Worm (Caenorhabditis elegans) whole organism, L1 larva: ENCODE data around the gene copb-2.

Experiments
- C16A3.4 ChIP-seq: fragments of 150-350 bp; optimal IDR thresholded peaks from 2 replicates; lab custom pipeline; 2014; ENCODE audit warnings: missing biosample characterization, missing genetic modification characterization
- F16B12.6 ChIP-seq: fragments of 150-350 bp; optimal IDR thresholded peaks from 2 replicates; lab custom pipeline; 2014; ENCODE audit warnings: missing biosample characterization, missing genetic modification characterization
- aha-1 ChIP-seq: fragments of 150-350 bp; optimal IDR thresholded peaks from 2 replicates; lab custom pipeline; 2014; ENCODE audit warnings: missing biosample characterization, missing genetic modification characterization
- ama-1 ChIP-seq: fragments of 150-350 bp; optimal IDR thresholded peaks from 2 replicates; lab custom pipeline; 2014
- blmp-1 ChIP-seq: fragments of 150-350 bp; optimal IDR thresholded peaks from 2 replicates; lab custom pipeline; 2014; ENCODE audit warnings: missing biosample characterization, missing genetic modification characterization
- dpl-1 ChIP-seq, 3 experiments: fragments of 150-350 bp in 2 of 3; sonication (generic microtip) in 1 of 3; optimal IDR thresholded peaks; 2 replicates each; lab custom pipeline; 2014 to 2017; ENCODE audit warnings: missing biosample characterization in 3 of 3, missing genetic modification characterization in 3 of 3, missing genetic modification reagents in 3 of 3
- efl-1 ChIP-seq, 4 experiments: fragments of 150-350 bp; optimal IDR thresholded peaks in 3 of 4; peaks in 1 of 4; 1 replicate in 1 of 4; 2 replicates in 3 of 4; lab custom pipeline; 2014; ENCODE audit warnings: missing biosample characterization in 2 of 4, missing genetic modification characterization in 2 of 4, missing genetic modification reagents in 2 of 4
- efl-3 ChIP-seq: fragments of 200-800 bp; sonication (Bioruptor generic); optimal IDR thresholded peaks from 2 replicates; lab custom pipeline; 2018; ENCODE audit warnings: mild to moderate bottlenecking, missing genetic modification characterization, missing compliant biosample characterization
- elt-2 ChIP-seq: sonication (generic microtip); optimal IDR thresholded peaks from 2 replicates; lab custom pipeline; 2016; ENCODE audit warnings: missing genetic modification characterization, mild to moderate bottlenecking, inconsistent platforms, missing compliant biosample characterization, missing genetic modification reagents
- elt-3 ChIP-seq, 6 experiments: fragments of 150-350 bp in 1 of 6; sonication (generic microtip); optimal IDR thresholded peaks; 2 replicates each; lab custom pipeline; 2017 to 2018; ENCODE audit warnings: missing biosample characterization in 6 of 6, missing genetic modification characterization in 6 of 6, inconsistent platforms in 1 of 6
- grh-1 ChIP-seq: fragments of 200-800 bp; sonication (Bioruptor generic); IDR thresholded peaks from 2 replicates; pipeline ENCODE4 v1.3.6; 2022; ENCODE audit warnings: missing genetic modification reagents, missing genetic modification characterization, missing compliant biosample characterization
- hlh-17 ChIP-seq: fragments of 200-800 bp; sonication (Bioruptor generic); optimal IDR thresholded peaks from 2 replicates; lab custom pipeline; 2018; ENCODE audit warnings: missing genetic modification characterization, mild to moderate bottlenecking, missing compliant biosample characterization, moderate library complexity, borderline replicate concordance
- isw-1 ChIP-seq: fragments of 200-800 bp; sonication (Bioruptor generic); IDR thresholded peaks from 2 replicates; pipeline ENCODE4 v1.3.6; 2022; ENCODE audit warnings: missing genetic modification characterization, missing compliant biosample characterization
- jun-1 ChIP-seq: fragments of 150-350 bp; optimal IDR thresholded peaks from 2 replicates; lab custom pipeline; 2014; ENCODE audit warnings: missing biosample characterization, missing genetic modification reagents, missing genetic modification characterization
- lin-13 ChIP-seq: fragments of 150-350 bp; optimal IDR thresholded peaks from 2 replicates; lab custom pipeline; 2014; ENCODE audit warnings: missing biosample characterization, missing genetic modification reagents, missing genetic modification characterization
- lin-14 ChIP-seq: fragments of 200-800 bp; sonication (Bioruptor generic); optimal IDR thresholded peaks from 2 replicates; lab custom pipeline; 2018; ENCODE audit warnings: mild to moderate bottlenecking, missing genetic modification characterization, moderate library complexity, missing compliant biosample characterization
- lin-35 ChIP-seq, 2 experiments: fragments of 150-350 bp; optimal IDR thresholded peaks; 2 replicates each; lab custom pipeline; 2014; ENCODE audit warnings: missing biosample characterization in 2 of 2, missing genetic modification characterization in 2 of 2, missing genetic modification reagents in 2 of 2
- lir-3 ChIP-seq: sonication (generic microtip); optimal IDR thresholded peaks from 2 replicates; lab custom pipeline; 2016; ENCODE audit warnings: mild to moderate bottlenecking, missing genetic modification characterization, moderate library complexity, missing compliant biosample characterization; ENCODE audit not compliant: poor library complexity
- lsy-2 ChIP-seq, 2 experiments: fragments of 150-350 bp; optimal IDR thresholded peaks; 2 replicates each; lab custom pipeline; 2014; ENCODE audit warnings: missing biosample characterization in 2 of 2, missing genetic modification characterization in 2 of 2
- mdl-1 ChIP-seq, 2 experiments: fragments of 150-350 bp; optimal IDR thresholded peaks; 2 replicates each; lab custom pipeline; 2014 to 2017; ENCODE audit warnings: missing biosample characterization in 2 of 2, missing genetic modification characterization in 2 of 2, inconsistent platforms in 1 of 2
- mef-2 ChIP-seq: fragments of 150-350 bp; optimal IDR thresholded peaks from 2 replicates; lab custom pipeline; 2014; ENCODE audit warnings: missing biosample characterization, missing genetic modification characterization
- mep-1 ChIP-seq: fragments of 150-350 bp; optimal IDR thresholded peaks from 2 replicates; lab custom pipeline; 2014; ENCODE audit warnings: missing biosample characterization, missing genetic modification characterization
- nhr-19 ChIP-seq: fragments of 200-800 bp; sonication (Bioruptor generic); conservative IDR thresholded peaks from 2 replicates; pipeline ENCODE4 v1.3.6; 2022; ENCODE audit warnings: missing genetic modification characterization, missing compliant biosample characterization
- nhr-20 ChIP-seq: sonication (generic microtip); optimal IDR thresholded peaks from 2 replicates; lab custom pipeline; 2016; ENCODE audit warnings: mild to moderate bottlenecking, missing genetic modification characterization, missing compliant biosample characterization
- nhr-28 ChIP-seq: fragments of 150-350 bp; optimal IDR thresholded peaks from 2 replicates; lab custom pipeline; 2014; ENCODE audit warnings: missing biosample characterization, missing genetic modification characterization
- nhr-47 ChIP-seq: sonication (generic microtip); optimal IDR thresholded peaks from 2 replicates; lab custom pipeline; 2016; ENCODE audit warnings: mild to moderate bottlenecking, missing genetic modification characterization, moderate library complexity, missing compliant biosample characterization
- nhr-71 ChIP-seq: sonication (generic microtip); optimal IDR thresholded peaks from 2 replicates; lab custom pipeline; 2016; ENCODE audit warnings: mild to moderate bottlenecking, missing genetic modification characterization, moderate library complexity, missing compliant biosample characterization
- nhr-85 ChIP-seq: sonication (generic microtip); peaks from one replicate; lab custom pipeline; 2016; ENCODE audit warnings: missing genetic modification characterization, inconsistent platforms, missing compliant biosample characterization
- nhr-90 ChIP-seq: sonication (generic microtip); optimal IDR thresholded peaks from 2 replicates; lab custom pipeline; 2016; ENCODE audit warnings: mild to moderate bottlenecking, missing genetic modification characterization, missing compliant biosample characterization; ENCODE audit not compliant: poor library complexity
- rnt-1 ChIP-seq: sonication (generic microtip); optimal IDR thresholded peaks from 2 replicates; lab custom pipeline; 2016; ENCODE audit warnings: mild to moderate bottlenecking, missing genetic modification characterization, moderate library complexity, missing compliant biosample characterization
- skn-1 ChIP-seq: fragments of 150-350 bp; optimal IDR thresholded peaks from 2 replicates; lab custom pipeline; 2014; ENCODE audit warnings: missing biosample characterization, missing genetic modification characterization
- snpc-4 ChIP-seq: fragments of 150-350 bp; optimal IDR thresholded peaks from 2 replicates; lab custom pipeline; 2014; ENCODE audit warnings: missing biosample characterization, missing genetic modification characterization
- snu-23 ChIP-seq: sonication (generic microtip); optimal IDR thresholded peaks from 2 replicates; lab custom pipeline; 2016; ENCODE audit warnings: missing genetic modification characterization, missing compliant biosample characterization
- swsn-7 ChIP-seq: sonication (generic microtip); optimal IDR thresholded peaks from 2 replicates; lab custom pipeline; 2016; ENCODE audit warnings: missing genetic modification characterization, missing compliant biosample characterization
- tbx-2 ChIP-seq: sonication (generic microtip); optimal IDR thresholded peaks from 2 replicates; lab custom pipeline; 2016; ENCODE audit warnings: missing genetic modification characterization, missing compliant biosample characterization
- tlp-1 ChIP-seq: fragments of 150-350 bp; optimal IDR thresholded peaks from 2 replicates; lab custom pipeline; 2014; ENCODE audit warnings: missing biosample characterization, missing genetic modification characterization
- xbp-1 ChIP-seq: sonication (generic microtip); optimal IDR thresholded peaks from 2 replicates; lab custom pipeline; 2016; ENCODE audit warnings: missing genetic modification characterization, missing compliant biosample characterization
- zag-1 ChIP-seq: fragments of 150-350 bp; optimal IDR thresholded peaks from 2 replicates; lab custom pipeline; 2014; ENCODE audit warnings: missing biosample characterization, missing genetic modification characterization
- ztf-4 ChIP-seq: fragments of 150-350 bp; optimal IDR thresholded peaks from 2 replicates; lab custom pipeline; 2014; ENCODE audit warnings: missing biosample characterization, missing genetic modification characterization

copb-2 gene

ce11 chrIV:9513360-9513777, 53.8 kb downstream of the copb-2 start:
- no peak for TF ChIP-seq mef-2 (tag; lab: Kevin White, UChicago)
- peak; percentile 79 for TF ChIP-seq nhr-85 (tag; lab: Kevin White, UChicago)
- peak; percentile 89 for TF ChIP-seq snpc-4
- TF ChIP-seq grh-1 (GFP tag; lab: Robert Waterston, UW), result peak; percentile 41; the same call in 1 of the 2 replicates
- TF ChIP-seq blmp-1, result peak; percentile 100
- TF ChIP-seq ztf-4 (tag; lab: Kevin White, UChicago), result peak; percentile 15
- peak in 1 of 2 experiments; percentile 72 for TF ChIP-seq mdl-1 (tag; optimal IDR thresholded peaks at IDR 0.05; lab: Kevin White, UChicago)
- TF ChIP-seq F16B12.6 (tag; lab: Kevin White, UChicago), result peak; percentile 82
- peak; percentile 33 for TF ChIP-seq rnt-1
- TF ChIP-seq aha-1 (tag; lab: Kevin White, UChicago), result no peak
- peak; percentile 41 for TF ChIP-seq C16A3.4 (tag; lab: Kevin White, UChicago)
- peak; percentile 77 for TF ChIP-seq elt-2 (tag; lab: Kevin White, UChicago)
- peak; percentile 49 to 59 for TF ChIP-seq efl-1 (optimal IDR thresholded peaks at IDR 0.05; lab: Kevin White, UChicago)
- TF ChIP-seq efl-1 (GFP tag; optimal IDR thresholded peaks at IDR 0.05 in 1 of 2; lab: Kevin White, UChicago), result peak; percentile 51 to 95
- TF ChIP-seq snu-23 (GFP tag; lab: Kevin White, UChicago), result peak; percentile 57
- TF ChIP-seq elt-3 (tag; optimal IDR thresholded peaks at IDR 0.05; lab: Kevin White, UChicago), result peak in 1 of 6 experiments; percentile 51
- TF ChIP-seq lir-3, result peak; percentile 36
- TF ChIP-seq dpl-1 (GFP tag; optimal IDR thresholded peaks at IDR 0.05; lab: Kevin White, UChicago), result peak in 2 of 3 experiments; percentile 33 to 37
- no peak for TF ChIP-seq efl-3 (GFP tag; lab: Kevin White, UChicago)
- peak; percentile 40 for TF ChIP-seq nhr-47 (tag; lab: Kevin White, UChicago)
- TF ChIP-seq nhr-28, result no peak
- TF ChIP-seq nhr-20 (tag; lab: Kevin White, UChicago), result peak; percentile 77
- no peak for TF ChIP-seq hlh-17 (GFP tag; lab: Kevin White, UChicago)
- peak; percentile 60 for TF ChIP-seq nhr-71 (tag; lab: Kevin White, UChicago)
- peak; percentile 33 to 71 for TF ChIP-seq lin-35 (GFP tag; optimal IDR thresholded peaks at IDR 0.05; lab: Kevin White, UChicago)
- TF ChIP-seq tlp-1 (tag; lab: Kevin White, UChicago), result no peak
- TF ChIP-seq xbp-1 (tag; lab: Kevin White, UChicago), result peak; percentile 34
- peak; percentile 44 for TF ChIP-seq swsn-7
- TF ChIP-seq lin-13 (GFP tag; lab: Kevin White, UChicago), result no peak
- peak; percentile 18; the same call in 1 of the 2 replicates for TF ChIP-seq isw-1 (GFP tag; lab: Robert Waterston, UW)
- TF ChIP-seq tbx-2, result peak; percentile 15
- TF ChIP-seq lin-14 (GFP tag; lab: Kevin White, UChicago), result peak; percentile 58
- TF ChIP-seq mep-1 (tag; lab: Kevin White, UChicago), result peak; percentile 72
- TF ChIP-seq jun-1 (tag; lab: Kevin White, UChicago), result peak; percentile 35
- TF ChIP-seq nhr-90, result peak; percentile 45
- no peak for TF ChIP-seq zag-1 (tag; lab: Kevin White, UChicago)
- peak; percentile 49 for TF ChIP-seq ama-1 (lab: Kevin White, UChicago)
- TF ChIP-seq skn-1, result no peak
- no peak for TF ChIP-seq nhr-19 (GFP tag; lab: Robert Waterston, UW)
- peak; percentile 48 to 63 for TF ChIP-seq lsy-2 (tag; optimal IDR thresholded peaks at IDR 0.05; lab: Kevin White, UChicago)
- TF ChIP-seq, all 84 proteins: peak for 29
